Worm (Caenorhabditis elegans): ENCODE results near the gene K02E2.6.

The K02E2.6 gene

ce11 chrV:20417809-20418208 lies 37.4 kb downstream of the K02E2.6 start:
- TF ChIP-seq unc-130 (tag; optimal IDR thresholded peaks at IDR 0.05) (no peak), rnt-1 (tag; optimal IDR thresholded peaks at IDR 0.05) (no peak), unc-86 (tag; optimal IDR thresholded peaks at IDR 0.05) (peak; percentile 54), nhr-28 (tag; optimal IDR thresholded peaks at IDR 0.05) (no peak), skn-1 (tag; optimal IDR thresholded peaks at IDR 0.05) (peak; percentile 19), irx-1 (tag; optimal IDR thresholded peaks at IDR 0.05) (peak; percentile 26), nhr-19 (GFP tag; conservative IDR thresholded peaks at IDR 0.05) (0 out of 2 replicates have a peak, but pooled peaks have one; percentile 12), efl-1 (optimal IDR thresholded peaks at IDR 0.05) (peak in 1 of 2 experiments; percentile 35), efl-1 (GFP tag; optimal IDR thresholded peaks at IDR 0.05 in 1 of 2) (peak; percentile 16 to 45), unc-30 (tag; optimal IDR thresholded peaks at IDR 0.05) (no peak), C34B4.2 (tag; optimal IDR thresholded peaks at IDR 0.05) (no peak), swsn-7 (tag; optimal IDR thresholded peaks at IDR 0.05) (peak; percentile 21), pax-3 (tag; optimal IDR thresholded peaks at IDR 0.05) (peak; percentile 25), lsy-2 (tag; optimal IDR thresholded peaks at IDR 0.05) (peak in 1 of 2 experiments; percentile 32), dsc-1 (tag; optimal IDR thresholded peaks at IDR 0.05) (peak; percentile 17), mdl-1 (tag; optimal IDR thresholded peaks at IDR 0.05) (peak in 1 of 2 experiments; percentile 51), fos-1 (tag; optimal IDR thresholded peaks at IDR 0.05) (peak; percentile 5), ceh-82 (tag; optimal IDR thresholded peaks at IDR 0.05) (peak in 1 of 3 experiments; percentile 12), snu-23 (GFP tag; optimal IDR thresholded peaks at IDR 0.05) (peak; percentile 16), nhr-47 (tag; optimal IDR thresholded peaks at IDR 0.05) (peak; percentile 44), nhr-71 (tag; optimal IDR thresholded peaks at IDR 0.05) (peak; percentile 58), dpl-1 (GFP tag; optimal IDR thresholded peaks at IDR 0.05) (peak in 1 of 3 experiments; percentile 9), mep-1 (tag; optimal IDR thresholded peaks at IDR 0.05) (peak; percentile 26), fkh-8 (tag; optimal IDR thresholded peaks at IDR 0.05) (peak; percentile 66), lin-39 (tag; optimal IDR thresholded peaks at IDR 0.05) (no peak), blmp-1 (tag; optimal IDR thresholded peaks at IDR 0.05) (no peak), alr-1 (tag; optimal IDR thresholded peaks at IDR 0.05; ENCODE audit: borderline replicate concordance) (no peak), lin-14 (GFP tag; optimal IDR thresholded peaks at IDR 0.05) (peak; percentile 83)

- TF ChIP-seq efl-3 (GFP tag; optimal IDR thresholded peaks at IDR 0.05): no peak
- no peak for TF ChIP-seq lir-3 (tag; optimal IDR thresholded peaks at IDR 0.05; ENCODE audit: poor library complexity)
- peak; percentile 38 for TF ChIP-seq swsn-7 (tag; optimal IDR thresholded peaks at IDR 0.05)
- peak; percentile 61 for TF ChIP-seq mep-1 (tag; optimal IDR thresholded peaks at IDR 0.05)
- peak; percentile 47 for TF ChIP-seq rnt-1 (tag; optimal IDR thresholded peaks at IDR 0.05)
- peak; percentile 93 for TF ChIP-seq elt-2 (tag; optimal IDR thresholded peaks at IDR 0.05)
- TF ChIP-seq unc-86 (tag; optimal IDR thresholded peaks at IDR 0.05): no peak
- TF ChIP-seq lin-14 (GFP tag; optimal IDR thresholded peaks at IDR 0.05): peak; percentile 90
- peak; percentile 40 for TF ChIP-seq lin-13 (GFP tag; optimal IDR thresholded peaks at IDR 0.05)
- TF ChIP-seq sox-4 (tag; optimal IDR thresholded peaks at IDR 0.05): peak; percentile 4
- TF ChIP-seq ztf-11 (tag; optimal IDR thresholded peaks at IDR 0.05): no peak
- TF ChIP-seq ama-1 (optimal IDR thresholded peaks at IDR 0.05): peak; percentile 76
- TF ChIP-seq ets-5 (GFP tag; IDR thresholded peaks at IDR 0.05): no peak
- TF ChIP-seq lsy-2 (tag; optimal IDR thresholded peaks at IDR 0.05): peak; percentile 41 to 57
- no peak for TF ChIP-seq aly-2 (tag; optimal IDR thresholded peaks at IDR 0.05)
- peak; percentile 63 for TF ChIP-seq nhr-90 (tag; optimal IDR thresholded peaks at IDR 0.05; ENCODE audit: poor library complexity)
- peak; percentile 80 for TF ChIP-seq nhr-19 (GFP tag; conservative IDR thresholded peaks at IDR 0.05)
- no peak for TF ChIP-seq hlh-4 (tag; optimal IDR thresholded peaks at IDR 0.05)
- TF ChIP-seq mdl-1 (tag; optimal IDR thresholded peaks at IDR 0.05): peak in 1 of 2 experiments; percentile 98
- peak in 2 of 3 experiments; percentile 50 to 52 for TF ChIP-seq dpl-1 (GFP tag; optimal IDR thresholded peaks at IDR 0.05)
- TF ChIP-seq ceh-90 (tag; optimal IDR thresholded peaks at IDR 0.05): no peak
- TF ChIP-seq zag-1 (tag; optimal IDR thresholded peaks at IDR 0.05): no peak
- TF ChIP-seq snu-23 (GFP tag; optimal IDR thresholded peaks at IDR 0.05): peak; percentile 71
- TF ChIP-seq irx-1 (tag; optimal IDR thresholded peaks at IDR 0.05): peak; percentile 55
- peak; percentile 6 for TF ChIP-seq fos-1 (tag; optimal IDR thresholded peaks at IDR 0.05)
- TF ChIP-seq unc-130 (tag; optimal IDR thresholded peaks at IDR 0.05): peak; percentile 93
- peak; percentile 38 for TF ChIP-seq xbp-1 (tag; optimal IDR thresholded peaks at IDR 0.05)
- TF ChIP-seq efl-1 (optimal IDR thresholded peaks at IDR 0.05): peak; percentile 30 to 36
- peak; percentile 4 to 94 for TF ChIP-seq efl-1 (GFP tag; optimal IDR thresholded peaks at IDR 0.05 in 1 of 2)
- TF ChIP-seq aha-1 (tag; optimal IDR thresholded peaks at IDR 0.05): no peak
- peak; percentile 18 for TF ChIP-seq C04F5.9 (tag; optimal IDR thresholded peaks at IDR 0.05)
- peak; percentile 42 for TF ChIP-seq vab-15 (tag; optimal IDR thresholded peaks at IDR 0.05)
- TF ChIP-seq ceh-88 (GFP tag; IDR thresholded peaks at IDR 0.05): peak; percentile 26; the same call in 1 of the 2 replicates
- peak; percentile 37 for TF ChIP-seq skn-1 (tag; optimal IDR thresholded peaks at IDR 0.05)
- TF ChIP-seq ztf-4 (tag; optimal IDR thresholded peaks at IDR 0.05): peak; percentile 62
- no peak for TF ChIP-seq sptf-1 (tag; optimal IDR thresholded peaks at IDR 0.05)
- TF ChIP-seq blmp-1 (tag; optimal IDR thresholded peaks at IDR 0.05): peak; percentile 38
- TF ChIP-seq nhr-77 (tag; optimal IDR thresholded peaks at IDR 0.05): no peak
These were observed 38.4 kb downstream of the K02E2.6 start for ce11 chrV:20418768-20419167.

Data from whole organism, L1 larva.